Fruit fly (Drosophila melanogaster) Kc167 (cell line): ENCODE results near the gene CG11980.

ENCODE experiments used
- Myc ChIP-seq: fragments of >200 bp; optimal IDR thresholded peaks from 2 replicates; lab custom pipeline; 2017; ENCODE audit warnings: missing external identifiers
- Sin3A ChIP-seq: fragments of >200 bp; optimal IDR thresholded peaks from 2 replicates; lab custom pipeline; 2018; ENCODE audit warnings: missing external identifiers
- h ChIP-seq: fragments of >200 bp; optimal IDR thresholded peaks from 3 replicates; lab custom pipeline; 2018; ENCODE audit warnings: missing external identifiers
- insv ChIP-seq: fragments of >200 bp; optimal IDR thresholded peaks from 3 replicates; lab custom pipeline; 2018; ENCODE audit warnings: missing external identifiers
- psq ChIP-seq: fragments of >200 bp; optimal IDR thresholded peaks from 2 replicates; lab custom pipeline; 2017; ENCODE audit warnings: missing external identifiers
- ttk ChIP-seq: sonication (Bioruptor generic); optimal IDR thresholded peaks from 2 replicates; lab custom pipeline; 2017; ENCODE audit warnings: missing external identifiers

dm6 chr3R:8979850-8980775, 23.7 kb upstream of the CG11980 start:
- TF ChIP-seq psq (lab: Kevin White, UChicago): no peak
- no peak for TF ChIP-seq h
- no peak for TF ChIP-seq ttk (lab: Kevin White, UChicago)
- TF ChIP-seq Sin3A (lab: Kevin White, UChicago): no peak
- TF ChIP-seq Myc (lab: Kevin White, UChicago): no peak
- TF ChIP-seq insv (lab: Kevin White, UChicago): no peak
